Worm (Caenorhabditis elegans) whole organism, midembryonic: ENCODE results near the gene T01D1.4.

Source experiments
- T22C8.4 ChIP-seq: fragments of 200-800 bp; sonication (Bioruptor generic); IDR thresholded peaks from 2 replicates; pipeline ENCODE4 v1.3.6; 2022; ENCODE audit warnings: missing genetic modification characterization, missing compliant biosample characterization
- cog-1 ChIP-seq: sonication (generic microtip); optimal IDR thresholded peaks from 2 replicates; lab custom pipeline; 2016; ENCODE audit warnings: missing genetic modification characterization, missing compliant biosample characterization
- flt-1 ChIP-seq: fragments of 200-800 bp; sonication (Bioruptor generic); IDR thresholded peaks from 2 replicates; pipeline ENCODE4 v1.3.6; 2022; ENCODE audit warnings: missing genetic modification characterization, missing compliant biosample characterization
- klf-2 ChIP-seq: fragments of 200-800 bp; sonication (Bioruptor generic); conservative IDR thresholded peaks from 2 replicates; pipeline ENCODE4 v1.3.6; 2022; ENCODE audit warnings: missing genetic modification reagents, missing genetic modification characterization, missing compliant biosample characterization
- med-1 ChIP-seq: sonication (generic microtip); optimal IDR thresholded peaks from 2 replicates; lab custom pipeline; 2017; ENCODE audit warnings: missing genetic modification characterization, mild to moderate bottlenecking, missing compliant biosample characterization, antibody characterized with exemption, missing genetic modification reagents; ENCODE audit not compliant: insufficient read depth
- ref-1 ChIP-seq: fragments of 200-800 bp; sonication (Bioruptor generic); conservative IDR thresholded peaks from 2 replicates; pipeline ENCODE4 v1.3.6; 2022; ENCODE audit warnings: missing genetic modification reagents, missing genetic modification characterization, missing compliant biosample characterization
- tab-1 ChIP-seq: fragments of 200-800 bp; sonication (Bioruptor generic); IDR thresholded peaks from 2 replicates; pipeline ENCODE4 v1.3.6; 2022; ENCODE audit warnings: missing genetic modification characterization, missing compliant biosample characterization
- ztf-23 ChIP-seq: fragments of 200-800 bp; sonication (Bioruptor generic); IDR thresholded peaks from 2 replicates; pipeline ENCODE4 v1.3.6; 2022; ENCODE audit warnings: missing genetic modification reagents, missing genetic modification characterization, missing compliant biosample characterization
- ztf-29 ChIP-seq: fragments of 200-800 bp; sonication (Bioruptor generic); IDR thresholded peaks from 2 replicates; pipeline ENCODE4 v1.3.6; 2022; ENCODE audit warnings: missing genetic modification reagents, missing genetic modification characterization, missing compliant biosample characterization

ce11 chrII:160561-161123, 18.3 kb downstream of the T01D1.4 start:
- TF ChIP-seq tab-1 = no peak
- TF ChIP-seq T22C8.4 (GFP tag; lab: Robert Waterston, UW) = no peak
- no peak for TF ChIP-seq flt-1 (GFP tag; lab: Robert Waterston, UW)
- TF ChIP-seq med-1 (GFP tag; lab: Kevin White, UChicago) = no peak
- TF ChIP-seq ztf-23 (GFP tag; lab: Robert Waterston, UW) = no peak
- no peak for TF ChIP-seq ref-1 (GFP tag; lab: Robert Waterston, UW)
- no peak for TF ChIP-seq ztf-29
- TF ChIP-seq klf-2 (GFP tag; lab: Robert Waterston, UW) = no peak
- no peak for TF ChIP-seq cog-1 (tag; lab: Kevin White, UChicago)
